Fruit fly (Drosophila melanogaster) whole organism, embryonic: ENCODE measurements around the gene CG7506.

ENCODE experiments used
- Ada2b ChIP-seq: fragments of 200-800 bp; sonication (Bioruptor generic); IDR thresholded peaks from 2 replicates; pipeline ENCODE4 v1.3.6; 2022; ENCODE audit warnings: missing biosample characterization, missing genetic modification characterization
- Antp ChIP-seq: fragments of 200-800 bp; sonication (Bioruptor generic); optimal IDR thresholded peaks from 3 replicates; lab custom pipeline; 2016; ENCODE audit warnings: missing biosample characterization, missing genetic modification characterization
- CG10366 ChIP-seq: fragments of 200-800 bp; sonication (Bioruptor generic); IDR thresholded peaks from 2 replicates; pipeline ENCODE4 v1.3.6; 2022; ENCODE audit warnings: missing biosample characterization, missing genetic modification characterization
- CG10654 ChIP-seq: fragments of 200-800 bp; sonication (Bioruptor generic); optimal IDR thresholded peaks from 2 replicates; lab custom pipeline; 2016; ENCODE audit warnings: missing biosample characterization, missing genetic modification characterization
- CG10979 ChIP-seq: fragments of 200-800 bp; sonication (Bioruptor generic); optimal IDR thresholded peaks from 2 replicates; lab custom pipeline; 2018; ENCODE audit warnings: missing biosample characterization, mild to moderate bottlenecking, missing genetic modification characterization, moderate library complexity
- CG11247 ChIP-seq: fragments of 200-800 bp; sonication (Bioruptor generic); IDR thresholded peaks from 2 replicates; pipeline ENCODE4 v1.3.6; 2022; ENCODE audit warnings: missing biosample characterization, missing genetic modification characterization
- CG1233 ChIP-seq: fragments of 200-800 bp; sonication (Bioruptor generic); optimal IDR thresholded peaks from 4 replicates; lab custom pipeline; 2018; ENCODE audit warnings: missing biosample characterization, mild to moderate bottlenecking, missing genetic modification characterization
- CG12769 ChIP-seq: fragments of 200-800 bp; sonication (Bioruptor generic); optimal IDR thresholded peaks from 2 replicates; lab custom pipeline; 2019; ENCODE audit warnings: missing biosample characterization, mild to moderate bottlenecking, missing genetic modification characterization, moderate library complexity
- CG13894 ChIP-seq: fragments of 200-800 bp; sonication (Bioruptor generic); optimal IDR thresholded peaks from 3 replicates; lab custom pipeline; 2018; ENCODE audit warnings: missing biosample characterization, mild to moderate bottlenecking, missing genetic modification characterization, moderate library complexity
- CG14050 ChIP-seq: fragments of 200-800 bp; sonication (Bioruptor generic); IDR thresholded peaks from 3 replicates; pipeline ENCODE4 v1.3.6; 2022; ENCODE audit warnings: missing biosample characterization, missing genetic modification characterization
- CG15073 ChIP-seq: fragments of 200-800 bp; sonication (Bioruptor generic); optimal IDR thresholded peaks from 2 replicates; lab custom pipeline; 2016; ENCODE audit warnings: missing biosample characterization, missing genetic modification characterization
- CG1832 ChIP-seq: fragments of 200-800 bp; sonication (Bioruptor generic); optimal IDR thresholded peaks from 2 replicates; lab custom pipeline; 2017; ENCODE audit warnings: missing biosample characterization, mild to moderate bottlenecking, missing genetic modification characterization, inconsistent platforms
- CG18599 ChIP-seq: fragments of 200-800 bp; sonication (Bioruptor generic); optimal IDR thresholded peaks from 3 replicates; lab custom pipeline; 2017; ENCODE audit warnings: missing biosample characterization, missing genetic modification characterization, mild to moderate bottlenecking, moderate library complexity, missing genetic modification reagents
- CG3726 ChIP-seq: fragments of 200-800 bp; sonication (Bioruptor generic); IDR thresholded peaks from 3 replicates; pipeline ENCODE4, ENCODE4 v1.3.6; 2022; ENCODE audit warnings: missing biosample characterization, missing genetic modification characterization
- CG4707 ChIP-seq: fragments of 200-800 bp; sonication (Bioruptor generic); optimal IDR thresholded peaks from 2 replicates; lab custom pipeline; 2018; ENCODE audit warnings: missing biosample characterization, mild to moderate bottlenecking, missing genetic modification characterization, moderate library complexity
- CG7556 ChIP-seq: fragments of 200-800 bp; sonication (Bioruptor generic); optimal IDR thresholded peaks from 2 replicates; lab custom pipeline; 2017; ENCODE audit warnings: missing biosample characterization, mild to moderate bottlenecking, missing genetic modification characterization
- CG7786 ChIP-seq: fragments of 200-800 bp; sonication (Bioruptor generic); optimal IDR thresholded peaks from 2 replicates; lab custom pipeline; 2016; ENCODE audit warnings: missing biosample characterization, missing genetic modification characterization
- CG9932 ChIP-seq: fragments of 200-800 bp; sonication (Bioruptor generic); IDR thresholded peaks from 2 replicates; pipeline ENCODE4 v1.3.6; 2022; ENCODE audit warnings: missing biosample characterization, missing genetic modification characterization
- CrebB ChIP-seq: fragments of 200-800 bp; sonication (Bioruptor generic); optimal IDR thresholded peaks from 3 replicates; lab custom pipeline; 2018; ENCODE audit warnings: missing biosample characterization, mild to moderate bottlenecking, missing genetic modification characterization
- D19A ChIP-seq: fragments of 200-800 bp; optimal IDR thresholded peaks from 3 replicates; lab custom pipeline; 2019; ENCODE audit warnings: missing biosample characterization, mild to moderate bottlenecking, missing genetic modification characterization, moderate library complexity
- Dip2 ChIP-seq: fragments of 200-800 bp; sonication (Bioruptor generic); IDR thresholded peaks from 2 replicates; pipeline ENCODE4 v1.3.6; 2022; ENCODE audit warnings: missing biosample characterization, missing genetic modification characterization
- Drgx ChIP-seq: fragments of 200-800 bp; sonication (Bioruptor generic); IDR thresholded peaks from 2 replicates; pipeline ENCODE4 v1.3.6; 2022; ENCODE audit warnings: missing biosample characterization, missing genetic modification characterization
- Med ChIP-seq: fragments of 200-800 bp; sonication (Bioruptor generic); peaks from one replicate; lab custom pipeline; 2016; ENCODE audit warnings: missing biosample characterization, missing genetic modification characterization, mild to moderate bottlenecking, inconsistent platforms, moderate library complexity
- Oaz ChIP-seq: fragments of 200-800 bp; sonication (Bioruptor generic); IDR thresholded peaks from 2 replicates; pipeline ENCODE4 v1.3.6; 2022; ENCODE audit warnings: missing biosample characterization, missing genetic modification characterization
- Pdp1 ChIP-seq, 2 experiments: fragments of 200-800 bp; sonication (Bioruptor generic); optimal IDR thresholded peaks; 3 replicates each; lab custom pipeline; 2016; ENCODE audit warnings: missing biosample characterization in 2 of 2, missing genetic modification characterization in 2 of 2, mild to moderate bottlenecking in 1 of 2, moderate library complexity in 1 of 2
- Scr ChIP-seq: fragments of 200-800 bp; sonication (Bioruptor generic); IDR thresholded peaks from 2 replicates; pipeline ENCODE4 v1.3.6; 2022; ENCODE audit warnings: missing biosample characterization, missing genetic modification characterization; ENCODE audit not compliant: partially characterized antibody
- Xrp1 ChIP-seq: fragments of 200-800 bp; sonication (Bioruptor generic); IDR thresholded peaks from 2 replicates; pipeline ENCODE4 v1.3.6; 2022; ENCODE audit warnings: missing biosample characterization, missing genetic modification characterization
- aop ChIP-seq: fragments of 200-800 bp; sonication (Bioruptor generic); IDR thresholded peaks from 2 replicates; pipeline ENCODE4 v1.3.6; 2022; ENCODE audit warnings: missing biosample characterization, missing genetic modification characterization
- btn ChIP-seq: fragments of 200-800 bp; sonication (Bioruptor generic); optimal IDR thresholded peaks from 2 replicates; lab custom pipeline; 2016; ENCODE audit warnings: missing biosample characterization, missing genetic modification characterization
- chm ChIP-seq: fragments of 200-800 bp; sonication (Bioruptor generic); IDR thresholded peaks from 2 replicates; pipeline ENCODE4 v1.3.6; 2022; ENCODE audit warnings: missing biosample characterization, missing genetic modification characterization
- croc ChIP-seq: fragments of 200-800 bp; sonication (Bioruptor generic); conservative IDR thresholded peaks from 3 replicates; pipeline ENCODE4 v1.3.6; 2022; ENCODE audit warnings: missing biosample characterization, missing genetic modification characterization
- da ChIP-seq: fragments of 200-800 bp; sonication (Bioruptor generic); optimal IDR thresholded peaks from 2 replicates; lab custom pipeline; 2016; ENCODE audit warnings: missing biosample characterization, missing genetic modification characterization
- ewg ChIP-seq: fragments of 200-800 bp; sonication (Bioruptor generic); optimal IDR thresholded peaks from 3 replicates; lab custom pipeline; 2017; ENCODE audit warnings: mild to moderate bottlenecking, missing biosample characterization, missing genetic modification reagents, missing genetic modification characterization
- fd102C ChIP-seq: fragments of 200-800 bp; sonication (Bioruptor generic); optimal IDR thresholded peaks from 2 replicates; lab custom pipeline; 2018; ENCODE audit warnings: missing biosample characterization, mild to moderate bottlenecking, missing genetic modification characterization, moderate library complexity
- fd3F ChIP-seq: fragments of 200-800 bp; sonication (Bioruptor generic); optimal IDR thresholded peaks from 2 replicates; lab custom pipeline; 2018; ENCODE audit warnings: missing biosample characterization, mild to moderate bottlenecking, missing genetic modification characterization, moderate library complexity
- fru ChIP-seq: fragments of >200 bp; optimal IDR thresholded peaks from 2 replicates; lab custom pipeline; 2017
- gem ChIP-seq: fragments of 200-800 bp; sonication (Bioruptor generic); optimal IDR thresholded peaks from 2 replicates; lab custom pipeline; 2019; ENCODE audit warnings: missing biosample characterization, mild to moderate bottlenecking, missing genetic modification characterization, moderate library complexity
- kay ChIP-seq: fragments of 200-800 bp; sonication (Bioruptor generic); optimal IDR thresholded peaks from 2 replicates; lab custom pipeline; 2016; ENCODE audit warnings: missing biosample characterization, missing genetic modification characterization
- lbe ChIP-seq: fragments of 200-800 bp; sonication (Bioruptor generic); optimal IDR thresholded peaks from 2 replicates; lab custom pipeline; 2016; ENCODE audit warnings: missing biosample characterization, mild to moderate bottlenecking, missing genetic modification characterization
- onecut ChIP-seq: fragments of 200-800 bp; sonication (Bioruptor generic); IDR thresholded peaks from 2 replicates; pipeline ENCODE4 v1.3.6; 2022; ENCODE audit warnings: missing biosample characterization, missing genetic modification characterization
- pnt ChIP-seq: fragments of 200-800 bp; sonication (Bioruptor generic); optimal IDR thresholded peaks from 3 replicates; lab custom pipeline; 2016; ENCODE audit warnings: missing biosample characterization, missing genetic modification characterization
- row ChIP-seq: fragments of 200-800 bp; sonication (Bioruptor generic); IDR thresholded peaks from 3 replicates; pipeline ENCODE4 v1.3.6; 2022; ENCODE audit warnings: missing biosample characterization, missing genetic modification characterization
- scrt ChIP-seq: fragments of 200-800 bp; sonication (Bioruptor generic); optimal IDR thresholded peaks from 2 replicates; lab custom pipeline; 2018; ENCODE audit warnings: missing biosample characterization, mild to moderate bottlenecking, missing genetic modification characterization, moderate library complexity
- slbo ChIP-seq: fragments of 200-800 bp; sonication (Bioruptor generic); IDR thresholded peaks from 2 replicates; pipeline ENCODE4 v1.3.6; 2022; ENCODE audit warnings: missing biosample characterization, missing genetic modification characterization
- stc ChIP-seq: fragments of 200-800 bp; sonication (Bioruptor generic); IDR thresholded peaks from 2 replicates; pipeline ENCODE4 v1.3.6; 2022; ENCODE audit warnings: missing biosample characterization, missing genetic modification characterization
- tap ChIP-seq: fragments of 200-800 bp; optimal IDR thresholded peaks from 3 replicates; lab custom pipeline; 2019; ENCODE audit warnings: missing biosample characterization, mild to moderate bottlenecking, missing genetic modification characterization, moderate library complexity
- zfh1 ChIP-seq: fragments of 200-800 bp; sonication (Bioruptor generic); IDR thresholded peaks from 3 replicates; pipeline ENCODE4 v1.3.6; 2022; ENCODE audit warnings: missing biosample characterization, missing genetic modification characterization

CG7506 gene

dm6 chr3L:7634743-7635469, 6.5 kb downstream of the CG7506 start (continued):
- TF ChIP-seq tap (peak; percentile 21), CG11247 (GFP tag; lab: Robert Waterston, UW) (no peak), stc (GFP tag; lab: Robert Waterston, UW) (peak; percentile 70)

- TF ChIP-seq kay (GFP tag; lab: Kevin White, UChicago): no peak
- no peak for TF ChIP-seq CG15073 (GFP tag; lab: Kevin White, UChicago)
- no peak for TF ChIP-seq pnt (GFP tag; lab: Kevin White, UChicago)
- no peak for TF ChIP-seq CG1832 (GFP tag; lab: Kevin White, UChicago)
- TF ChIP-seq row (GFP tag; lab: Robert Waterston, UW): 0 out of 3 replicates have a peak, but pooled peaks have one; percentile 11
- peak; percentile 32; the same call in 1 of the 2 replicates for TF ChIP-seq Ada2b (GFP tag; lab: Robert Waterston, UW)
- TF ChIP-seq CG14050: no peak
- TF ChIP-seq slbo (GFP tag; lab: Robert Waterston, UW): peak; percentile 34; the same call in 1 of the 2 replicates
- no peak for TF ChIP-seq Scr
- TF ChIP-seq Pdp1 (GFP tag; optimal IDR thresholded peaks at IDR 0.05; lab: Kevin White, UChicago): peak in 1 of 2 experiments; percentile 40
- no peak for TF ChIP-seq CG13894 (tag; lab: Kevin White, UChicago)
- peak; percentile 17; the same call in 1 of the 2 replicates for TF ChIP-seq CG9932
- TF ChIP-seq Med: peak; percentile 7
- TF ChIP-seq CG10366 (GFP tag; lab: Robert Waterston, UW): peak; percentile 37; the same call in 1 of the 2 replicates
- peak; percentile 12; the same call in 1 of the 2 replicates for TF ChIP-seq onecut (GFP tag; lab: Robert Waterston, UW)
- TF ChIP-seq fd102C (GFP tag; lab: Kevin White, UChicago): no peak
- no peak for TF ChIP-seq CG1233 (GFP tag; lab: Kevin White, UChicago)
- no peak for TF ChIP-seq btn
- no peak for TF ChIP-seq Dip2 (GFP tag; lab: Robert Waterston, UW)
- no peak for TF ChIP-seq CG12769 (tag; lab: Kevin White, UChicago)
- TF ChIP-seq, all 482 proteins: peak for 8
Measured at dm6 chr3L:7633619-7634018, 7.8 kb downstream of the CG7506 start.

- TF ChIP-seq da (GFP tag; lab: Kevin White, UChicago) (no peak), chm (GFP tag; lab: Robert Waterston, UW) (no peak), CG10654 (GFP tag; lab: Kevin White, UChicago) (no peak), CG7556 (GFP tag; lab: Kevin White, UChicago) (no peak), gem (tag; lab: Kevin White, UChicago) (peak; percentile 41), aop (no peak), fd3F (GFP tag; lab: Kevin White, UChicago) (no peak), Antp (GFP tag; lab: Kevin White, UChicago) (no peak), CG4707 (GFP tag; lab: Kevin White, UChicago) (no peak), CG18599 (GFP tag; lab: Kevin White, UChicago) (no peak), Drgx (GFP tag; lab: Robert Waterston, UW) (peak; percentile 65), fru (no peak), D19A (tag; lab: Kevin White, UChicago) (no peak), CG10979 (peak; percentile 15), CG3726 (GFP tag; lab: Robert Waterston, UW) (no peak), croc (GFP tag; lab: Robert Waterston, UW) (no peak), Oaz (no peak), ewg (GFP tag; lab: Kevin White, UChicago) (no peak), scrt (GFP tag; lab: Kevin White, UChicago) (no peak), Xrp1 (GFP tag; lab: Robert Waterston, UW) (0 out of 2 replicates have a peak, but pooled peaks have one; percentile 23), CG7786 (GFP tag; lab: Kevin White, UChicago) (no peak), CrebB (no peak), zfh1 (no peak), lbe (GFP tag; lab: Kevin White, UChicago) (no peak), row (GFP tag; lab: Robert Waterston, UW) (peak; percentile 22; the same call in 1 of the 3 replicates)
Measured at dm6 chr3L:7632540-7633263, 8.7 kb downstream of the CG7506 start.
